Worm (Caenorhabditis elegans) whole organism, midembryonic: ENCODE measurements around the gene F38E11.9.

Experiments used
- T22C8.4 ChIP-seq: fragments of 200-800 bp; sonication (Bioruptor generic); IDR thresholded peaks from 2 replicates; pipeline ENCODE4 v1.3.6; 2022; ENCODE audit warnings: missing genetic modification characterization, missing compliant biosample characterization
- cog-1 ChIP-seq: sonication (generic microtip); optimal IDR thresholded peaks from 2 replicates; lab custom pipeline; 2016; ENCODE audit warnings: missing genetic modification characterization, missing compliant biosample characterization
- flt-1 ChIP-seq: fragments of 200-800 bp; sonication (Bioruptor generic); IDR thresholded peaks from 2 replicates; pipeline ENCODE4 v1.3.6; 2022; ENCODE audit warnings: missing genetic modification characterization, missing compliant biosample characterization
- klf-2 ChIP-seq: fragments of 200-800 bp; sonication (Bioruptor generic); conservative IDR thresholded peaks from 2 replicates; pipeline ENCODE4 v1.3.6; 2022; ENCODE audit warnings: missing genetic modification reagents, missing genetic modification characterization, missing compliant biosample characterization
- med-1 ChIP-seq: sonication (generic microtip); optimal IDR thresholded peaks from 2 replicates; lab custom pipeline; 2017; ENCODE audit warnings: missing genetic modification characterization, mild to moderate bottlenecking, missing compliant biosample characterization, antibody characterized with exemption, missing genetic modification reagents; ENCODE audit not compliant: insufficient read depth
- ref-1 ChIP-seq: fragments of 200-800 bp; sonication (Bioruptor generic); conservative IDR thresholded peaks from 2 replicates; pipeline ENCODE4 v1.3.6; 2022; ENCODE audit warnings: missing genetic modification reagents, missing genetic modification characterization, missing compliant biosample characterization
- tab-1 ChIP-seq: fragments of 200-800 bp; sonication (Bioruptor generic); IDR thresholded peaks from 2 replicates; pipeline ENCODE4 v1.3.6; 2022; ENCODE audit warnings: missing genetic modification characterization, missing compliant biosample characterization
- ztf-23 ChIP-seq: fragments of 200-800 bp; sonication (Bioruptor generic); IDR thresholded peaks from 2 replicates; pipeline ENCODE4 v1.3.6; 2022; ENCODE audit warnings: missing genetic modification reagents, missing genetic modification characterization, missing compliant biosample characterization
- ztf-29 ChIP-seq: fragments of 200-800 bp; sonication (Bioruptor generic); IDR thresholded peaks from 2 replicates; pipeline ENCODE4 v1.3.6; 2022; ENCODE audit warnings: missing genetic modification reagents, missing genetic modification characterization, missing compliant biosample characterization

Gene F38E11.9

ce11 chrIV:9467418-9467817 lies 23.6 kb upstream of the F38E11.9 start, which contains the start of gene F38E11.6:
TSS of gene F38E11.6 (minus strand) at chrIV:9467518.
- TF ChIP-seq T22C8.4 (GFP tag; lab: Robert Waterston, UW) = no peak
- no peak for TF ChIP-seq ref-1 (GFP tag; lab: Robert Waterston, UW)
- no peak for TF ChIP-seq flt-1 (GFP tag; lab: Robert Waterston, UW)
- TF ChIP-seq ztf-23 = no peak
- TF ChIP-seq ztf-29 = no peak
- no peak for TF ChIP-seq klf-2 (GFP tag; lab: Robert Waterston, UW)
- no peak for TF ChIP-seq med-1 (GFP tag; lab: Kevin White, UChicago)
- no peak for TF ChIP-seq tab-1
- TF ChIP-seq cog-1 (tag; lab: Kevin White, UChicago) = no peak

ce11 chrIV:9464345-9464783 lies 20.5 kb upstream of the F38E11.9 start:
- 0 out of 2 replicates have a peak, but pooled peaks have one; percentile 15 for TF ChIP-seq flt-1 (GFP tag; lab: Robert Waterston, UW)
- TF ChIP-seq ref-1 (GFP tag; lab: Robert Waterston, UW) = no peak

DNA sequence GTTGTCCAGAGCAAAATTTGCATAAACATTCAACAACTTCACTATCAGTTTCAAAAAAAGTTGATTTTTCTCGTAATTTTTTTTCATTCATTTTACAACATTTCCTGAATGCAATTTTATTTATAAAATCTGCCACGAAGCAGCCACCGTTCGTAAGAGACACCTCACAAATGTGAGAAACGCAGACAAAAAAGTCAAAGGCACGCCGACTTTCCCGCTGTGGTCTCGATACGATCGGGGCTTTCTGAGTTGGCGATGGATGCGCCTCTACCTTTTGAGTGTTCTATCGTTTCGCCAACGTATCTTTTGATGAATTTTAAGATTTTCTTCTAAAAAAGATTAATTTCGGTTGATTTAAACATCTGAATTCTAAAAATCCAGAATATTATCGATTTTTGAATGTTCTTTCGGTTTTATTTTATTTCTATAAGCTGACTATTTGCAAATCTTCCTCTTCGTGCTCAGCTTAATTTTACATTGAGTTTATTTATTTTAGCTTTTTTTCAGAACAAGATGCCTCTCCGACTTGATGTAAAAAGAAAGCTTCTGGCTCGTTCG lies 15.5 kb upstream of the F38E11.9 start, which contains the start of gene copb-2:
TSS of gene copb-2 (plus strand) at position 508 of the 558 bp plus-strand sequence.
- TF ChIP-seq flt-1 (GFP tag; lab: Robert Waterston, UW) (no peak), med-1 (GFP tag; lab: Kevin White, UChicago) (no peak), cog-1 (tag; lab: Kevin White, UChicago) (no peak), ref-1 (GFP tag; lab: Robert Waterston, UW) (no peak), ztf-29 (no peak), klf-2 (GFP tag; lab: Robert Waterston, UW) (no peak)

ce11 chrIV:9457400-9457799 lies 13.6 kb upstream of the F38E11.9 start, which contains the start of gene cutl-17:
TSS of gene cutl-17 (minus strand) at chrIV:9457500.
- TF ChIP-seq tab-1 = no peak

DNA sequence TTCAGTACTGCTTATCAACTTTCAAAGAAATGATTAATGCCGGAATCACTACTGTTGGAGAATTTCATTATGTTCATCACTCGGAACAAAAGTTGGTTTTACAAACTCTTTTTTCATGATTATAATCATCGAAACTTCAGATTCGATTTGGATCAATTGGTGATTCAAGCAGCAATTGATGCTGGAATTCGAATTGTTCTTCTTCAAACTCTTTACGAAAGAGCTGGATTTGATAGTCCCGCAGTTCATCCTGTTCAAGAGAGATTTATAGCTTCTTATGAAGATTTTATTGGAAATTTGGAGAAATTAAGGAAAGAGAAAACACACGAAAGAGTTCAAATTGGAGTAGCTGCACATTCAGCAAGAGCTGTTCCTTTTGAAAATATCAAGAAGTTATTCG lies 8.0 kb upstream of the F38E11.9 start:
- TF ChIP-seq med-1 (GFP tag; lab: Kevin White, UChicago) = no peak

ce11 chrIV:9450375-9450774 lies 6.5 kb upstream of the F38E11.9 start, which contains the start of gene cpin-1:
TSS of gene cpin-1 (plus strand) at chrIV:9450675.
- no peak for TF ChIP-seq flt-1 (GFP tag; lab: Robert Waterston, UW)
- TF ChIP-seq ref-1 (GFP tag; lab: Robert Waterston, UW) = no peak
- TF ChIP-seq med-1 (GFP tag; lab: Kevin White, UChicago) = no peak
- TF ChIP-seq klf-2 (GFP tag; lab: Robert Waterston, UW) = no peak
- TF ChIP-seq T22C8.4 (GFP tag; lab: Robert Waterston, UW) = no peak
- TF ChIP-seq cog-1 (tag; lab: Kevin White, UChicago) = no peak
- TF ChIP-seq ztf-23 = no peak
- no peak for TF ChIP-seq ztf-29
- no peak for TF ChIP-seq tab-1

DNA sequence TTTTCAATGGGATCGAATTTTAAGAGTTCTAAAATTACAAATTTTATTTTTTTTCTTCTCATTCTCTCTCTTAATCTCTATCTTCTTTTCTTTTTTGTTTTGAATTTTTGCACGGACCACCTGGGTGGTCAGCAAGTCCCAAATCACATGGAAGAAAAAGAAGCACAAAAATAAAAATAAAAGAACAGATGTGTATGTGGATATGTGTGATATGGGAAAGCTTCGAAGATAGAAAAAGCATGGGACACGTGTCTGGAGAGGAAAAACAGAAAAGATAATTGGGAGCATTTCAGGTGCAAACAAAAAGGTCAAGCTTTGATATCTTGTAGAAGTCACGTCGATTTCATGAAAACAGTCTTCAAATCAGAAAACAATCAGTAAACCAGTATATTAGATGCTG lies 3.4 kb upstream of the F38E11.9 start, which contains the start of gene hsp-12.6:
TSS of gene hsp-12.6 (minus strand) at position 20 of the 400 bp plus-strand sequence.
- TF ChIP-seq klf-2 (GFP tag; lab: Robert Waterston, UW) (no peak), flt-1 (GFP tag; lab: Robert Waterston, UW) (no peak), ztf-29 (no peak), med-1 (GFP tag; lab: Kevin White, UChicago) (no peak), tab-1 (no peak), cog-1 (tag; lab: Kevin White, UChicago) (no peak), T22C8.4 (GFP tag; lab: Robert Waterston, UW) (no peak), ztf-23 (no peak), ref-1 (GFP tag; lab: Robert Waterston, UW) (no peak)

ce11 chrIV:9445407-9445806 lies 1.6 kb upstream of the F38E11.9 start, which contains the start of gene hsp-12.3:
TSS of gene hsp-12.3 (minus strand) at chrIV:9445507.
- TF ChIP-seq cog-1 (tag; lab: Kevin White, UChicago) (no peak), tab-1 (no peak), klf-2 (GFP tag; lab: Robert Waterston, UW) (no peak), ref-1 (GFP tag; lab: Robert Waterston, UW) (no peak), T22C8.4 (GFP tag; lab: Robert Waterston, UW) (no peak), ztf-29 (no peak), med-1 (GFP tag; lab: Kevin White, UChicago) (no peak), ztf-23 (no peak), flt-1 (GFP tag; lab: Robert Waterston, UW) (no peak)

DNA sequence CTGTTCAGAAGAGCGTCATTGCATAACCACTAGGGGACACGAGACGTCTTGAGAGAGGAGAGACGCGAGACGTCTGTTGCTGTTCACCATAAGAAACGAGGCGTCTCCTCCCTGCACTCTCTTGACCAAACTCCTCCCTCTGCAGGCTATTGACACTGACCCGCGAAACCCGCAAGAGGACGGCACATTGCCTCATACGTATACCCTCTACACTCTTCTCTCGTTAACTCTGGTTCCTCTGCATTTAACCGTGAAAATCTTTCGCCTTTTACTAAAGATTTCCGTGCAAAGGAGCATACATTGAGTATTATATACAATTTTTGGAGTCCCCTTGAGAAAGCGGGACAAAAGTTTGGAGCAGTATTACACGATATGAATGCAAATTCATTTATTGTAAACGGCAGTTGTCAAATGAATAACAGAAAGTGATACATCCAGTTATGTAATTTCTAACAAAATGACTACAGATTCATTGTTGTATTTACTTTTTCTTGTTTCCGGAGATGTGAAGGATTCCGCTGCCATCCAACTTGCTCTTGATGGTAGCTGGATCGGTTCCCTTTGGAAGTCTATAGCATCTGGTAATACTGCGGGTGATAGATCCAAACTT lies 682 bp upstream of the F38E11.9 start:
- TF ChIP-seq ref-1 (GFP tag; lab: Robert Waterston, UW) (no peak), med-1 (GFP tag; lab: Kevin White, UChicago) (no peak), tab-1 (no peak; the same call in 1 of the 2 replicates), klf-2 (GFP tag; lab: Robert Waterston, UW) (no peak), flt-1 (GFP tag; lab: Robert Waterston, UW) (peak; percentile 78; the same call in 1 of the 2 replicates), ztf-29 (no peak), ztf-23 (0 out of 2 replicates have a peak, but pooled peaks have one; percentile 10), T22C8.4 (GFP tag; lab: Robert Waterston, UW) (no peak), cog-1 (tag; lab: Kevin White, UChicago) (peak; percentile 76)

DNA sequence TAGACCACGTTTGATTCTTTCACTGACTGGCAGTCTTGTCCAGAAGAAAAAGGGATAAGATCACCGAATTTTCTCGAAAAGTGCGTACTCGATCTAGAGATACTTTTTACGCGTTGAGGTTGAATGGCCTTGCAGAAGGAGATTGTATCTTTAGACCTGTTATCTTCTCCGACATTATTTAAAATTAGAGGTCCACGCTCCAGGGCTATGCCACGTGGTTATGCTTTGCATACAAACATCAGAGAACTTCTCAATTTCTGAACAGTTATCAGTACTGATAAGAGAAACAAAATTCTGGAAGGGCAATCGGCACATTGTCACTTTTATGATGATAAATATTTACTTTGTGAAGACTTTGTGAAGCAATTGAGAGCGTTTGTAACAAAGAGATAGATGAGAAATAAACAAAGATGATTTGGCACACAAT lies 1.7 kb downstream of the F38E11.9 start:
- TF ChIP-seq klf-2 (GFP tag; lab: Robert Waterston, UW) = 0 out of 2 replicates have a peak, but pooled peaks have one; percentile 21
- TF ChIP-seq med-1 (GFP tag; lab: Kevin White, UChicago) = no peak
